Fruit fly (Drosophila melanogaster) whole organism, prepupa: ENCODE data around the gene Drak.
A peak's percentile ranks its signal among the peaks of the same experiment; 100 is the strongest.

Experiments
- Blimp-1 ChIP-seq: fragments of 200-800 bp; sonication (Bioruptor generic); optimal IDR thresholded peaks from 3 replicates; lab custom pipeline; 2017; ENCODE audit warnings: missing biosample characterization, missing genetic modification characterization, mild to moderate bottlenecking, moderate library complexity, missing genetic modification reagents
- CG10631 ChIP-seq: fragments of 200-800 bp; sonication (Bioruptor generic); optimal IDR thresholded peaks from 2 replicates; lab custom pipeline; 2016; ENCODE audit warnings: missing biosample characterization, missing genetic modification characterization
- CG10669 ChIP-seq: fragments of 200-800 bp; sonication (Bioruptor generic); optimal IDR thresholded peaks from 3 replicates; lab custom pipeline; 2018; ENCODE audit warnings: missing biosample characterization, mild to moderate bottlenecking, missing genetic modification characterization, moderate library complexity
- CG11294 ChIP-seq: fragments of 200-800 bp; sonication (Bioruptor generic); IDR thresholded peaks from 2 replicates; pipeline ENCODE4 v1.3.6; 2022; ENCODE audit warnings: missing biosample characterization, missing genetic modification characterization
- CG11762 ChIP-seq: fragments of 200-800 bp; sonication (Bioruptor generic); optimal IDR thresholded peaks from 3 replicates; lab custom pipeline; 2016; ENCODE audit warnings: missing biosample characterization, missing genetic modification characterization; ENCODE audit not compliant: insufficient read depth
- CG15336 ChIP-seq: fragments of 200-800 bp; sonication (Bioruptor generic); IDR thresholded peaks from 2 replicates; pipeline ENCODE4 v1.3.6; 2022; ENCODE audit warnings: missing biosample characterization, missing genetic modification characterization
- CG1621 ChIP-seq: fragments of 200-800 bp; sonication (Bioruptor generic); optimal IDR thresholded peaks from 3 replicates; lab custom pipeline; 2018; ENCODE audit warnings: missing biosample characterization, mild to moderate bottlenecking, missing genetic modification characterization
- CG3032 ChIP-seq: fragments of 200-800 bp; optimal IDR thresholded peaks from 2 replicates; lab custom pipeline; 2019; ENCODE audit warnings: missing biosample characterization, mild to moderate bottlenecking, missing genetic modification characterization, moderate library complexity
- CG32006 ChIP-seq: fragments of 200-800 bp; sonication (Bioruptor generic); optimal IDR thresholded peaks from 3 replicates; lab custom pipeline; 2017; ENCODE audit warnings: missing biosample characterization, mild to moderate bottlenecking, missing genetic modification characterization
- CG3919 ChIP-seq: fragments of 200-800 bp; sonication (Bioruptor generic); optimal IDR thresholded peaks from 3 replicates; lab custom pipeline; 2016; ENCODE audit warnings: missing biosample characterization, missing genetic modification characterization
- CG4318 ChIP-seq: fragments of 200-800 bp; sonication (Bioruptor generic); optimal IDR thresholded peaks from 3 replicates; lab custom pipeline; 2017; ENCODE audit warnings: missing biosample characterization, mild to moderate bottlenecking, missing genetic modification characterization
- CG6163 ChIP-seq: fragments of 200-800 bp; sonication (Bioruptor generic); IDR thresholded peaks from 3 replicates; pipeline ENCODE4 v1.3.6; 2022; ENCODE audit warnings: missing biosample characterization, missing genetic modification characterization
- CG6276 ChIP-seq: fragments of 200-800 bp; sonication (Bioruptor generic); optimal IDR thresholded peaks from 2 replicates; lab custom pipeline; 2017; ENCODE audit warnings: missing biosample characterization, mild to moderate bottlenecking, missing genetic modification characterization
- CG6792 ChIP-seq: fragments of 200-800 bp; sonication (Bioruptor generic); optimal IDR thresholded peaks from 3 replicates; lab custom pipeline; 2016; ENCODE audit warnings: missing biosample characterization, missing genetic modification characterization
- CG6808 ChIP-seq: fragments of 200-800 bp; sonication (Bioruptor generic); optimal IDR thresholded peaks from 3 replicates; lab custom pipeline; 2017; ENCODE audit warnings: missing biosample characterization, missing genetic modification characterization, mild to moderate bottlenecking, moderate library complexity, missing genetic modification reagents
- CG7368 ChIP-seq: fragments of 200-800 bp; sonication (Bioruptor generic); optimal IDR thresholded peaks from 3 replicates; lab custom pipeline; 2016; ENCODE audit warnings: missing biosample characterization, missing genetic modification characterization
- CG8119 ChIP-seq: fragments of 200-800 bp; sonication (Bioruptor generic); IDR thresholded peaks from 3 replicates; pipeline ENCODE4 v1.3.6; 2022; ENCODE audit warnings: missing biosample characterization, missing genetic modification characterization
- CG8319 ChIP-seq: fragments of 200-800 bp; sonication (Bioruptor generic); optimal IDR thresholded peaks from 3 replicates; lab custom pipeline; 2016; ENCODE audit warnings: missing biosample characterization, missing genetic modification characterization
- Eip75B ChIP-seq: fragments of 200-800 bp; sonication (Bioruptor generic); optimal IDR thresholded peaks from 3 replicates; lab custom pipeline; 2016; ENCODE audit warnings: missing biosample characterization, missing genetic modification characterization
- Eip93F ChIP-seq: fragments of 200-800 bp; sonication (Bioruptor generic); optimal IDR thresholded peaks from 2 replicates; lab custom pipeline; 2016; ENCODE audit warnings: missing biosample characterization, mild to moderate bottlenecking, missing genetic modification characterization
- Ets21C ChIP-seq: fragments of 200-800 bp; sonication (Bioruptor generic); optimal IDR thresholded peaks from 3 replicates; lab custom pipeline; 2016; ENCODE audit warnings: missing biosample characterization, missing genetic modification characterization
- Ets96B ChIP-seq: fragments of 200-800 bp; optimal IDR thresholded peaks from 2 replicates; lab custom pipeline; 2019; ENCODE audit warnings: missing biosample characterization, mild to moderate bottlenecking, missing genetic modification characterization, moderate library complexity
- Gug ChIP-seq: fragments of 200-800 bp; sonication (Bioruptor generic); IDR thresholded peaks from 2 replicates; pipeline ENCODE4 v1.3.6; 2022; ENCODE audit warnings: missing biosample characterization, missing genetic modification characterization
- Hr38 ChIP-seq: sonication (Bioruptor generic); optimal IDR thresholded peaks from 2 replicates; lab custom pipeline; 2016; ENCODE audit warnings: missing biosample characterization, missing genetic modification characterization
- Hr4 ChIP-seq: fragments of 200-800 bp; sonication (Bioruptor generic); optimal IDR thresholded peaks from 3 replicates; lab custom pipeline; 2016; ENCODE audit warnings: missing biosample characterization, missing genetic modification characterization
- Lpt ChIP-seq: fragments of 200-800 bp; sonication (Bioruptor generic); optimal IDR thresholded peaks from 3 replicates; lab custom pipeline; 2016; ENCODE audit warnings: missing biosample characterization, missing genetic modification characterization
- Met ChIP-seq: fragments of 200-800 bp; sonication (Bioruptor generic); optimal IDR thresholded peaks from 3 replicates; lab custom pipeline; 2016; ENCODE audit warnings: missing biosample characterization, missing genetic modification characterization
- OdsH ChIP-seq: fragments of 200-800 bp; sonication (Bioruptor generic); optimal IDR thresholded peaks from 3 replicates; lab custom pipeline; 2016; ENCODE audit warnings: missing biosample characterization, missing genetic modification characterization
- Smox ChIP-seq: fragments of 200-800 bp; sonication (Bioruptor generic); optimal IDR thresholded peaks from 3 replicates; lab custom pipeline; 2016; ENCODE audit warnings: missing biosample characterization, missing genetic modification characterization
- Sox15 ChIP-seq: fragments of 200-800 bp; sonication (Bioruptor generic); optimal IDR thresholded peaks from 3 replicates; lab custom pipeline; 2016; ENCODE audit warnings: missing biosample characterization, missing genetic modification characterization
- achi ChIP-seq: fragments of 200-800 bp; sonication (Bioruptor generic); optimal IDR thresholded peaks from 3 replicates; lab custom pipeline; 2016; ENCODE audit warnings: missing biosample characterization, missing genetic modification characterization
- dac ChIP-seq: fragments of 200-800 bp; sonication (Bioruptor generic); optimal IDR thresholded peaks from 2 replicates; lab custom pipeline; 2017; ENCODE audit warnings: missing biosample characterization, mild to moderate bottlenecking, missing genetic modification characterization
- dsx ChIP-seq: fragments of 200-800 bp; optimal IDR thresholded peaks from 3 replicates; lab custom pipeline; 2019; ENCODE audit warnings: missing biosample characterization, mild to moderate bottlenecking, missing genetic modification characterization, moderate library complexity; ENCODE audit not compliant: poor library complexity, severe bottlenecking
- eg ChIP-seq: fragments of 200-800 bp; sonication (Bioruptor generic); IDR thresholded peaks from 3 replicates; pipeline ENCODE4 v1.3.6; 2022; ENCODE audit warnings: missing biosample characterization, missing genetic modification characterization
- esn ChIP-seq: fragments of 200-800 bp; sonication (Bioruptor generic); optimal IDR thresholded peaks from 2 replicates; lab custom pipeline; 2016; ENCODE audit warnings: missing biosample characterization, mild to moderate bottlenecking, missing genetic modification characterization, moderate library complexity
- fd59A ChIP-seq: fragments of 200-800 bp; sonication (Bioruptor generic); optimal IDR thresholded peaks from 2 replicates; lab custom pipeline; 2017; ENCODE audit warnings: missing biosample characterization, mild to moderate bottlenecking, missing genetic modification characterization, missing genetic modification reagents
- fd85E ChIP-seq: fragments of 200-800 bp; sonication (Bioruptor generic); optimal IDR thresholded peaks from 3 replicates; lab custom pipeline; 2016; ENCODE audit warnings: missing biosample characterization, missing genetic modification characterization
- lz ChIP-seq: fragments of 200-800 bp; sonication (Bioruptor generic); optimal IDR thresholded peaks from 3 replicates; lab custom pipeline; 2016; ENCODE audit warnings: missing biosample characterization, missing genetic modification characterization
- net ChIP-seq: fragments of 200-800 bp; sonication (Bioruptor generic); optimal IDR thresholded peaks from 3 replicates; lab custom pipeline; 2016; ENCODE audit warnings: missing biosample characterization, missing genetic modification characterization
- salr ChIP-seq, 2 experiments: fragments of 200-800 bp; sonication (Bioruptor generic); optimal IDR thresholded peaks; 3 replicates each; lab custom pipeline; 2016 to 2018; ENCODE audit warnings: missing biosample characterization in 2 of 2, missing genetic modification characterization in 2 of 2, mild to moderate bottlenecking in 1 of 2
- svp ChIP-seq: fragments of 200-800 bp; sonication (Bioruptor generic); peaks from one replicate; lab custom pipeline; 2016; ENCODE audit warnings: missing biosample characterization, missing genetic modification characterization
- topi ChIP-seq: fragments of 200-800 bp; sonication (Bioruptor generic); optimal IDR thresholded peaks from 3 replicates; lab custom pipeline; 2016; ENCODE audit warnings: missing biosample characterization, missing genetic modification characterization
- vri ChIP-seq: fragments of 200-800 bp; sonication (Bioruptor generic); optimal IDR thresholded peaks from 3 replicates; lab custom pipeline; 2016; ENCODE audit warnings: missing biosample characterization, mild to moderate bottlenecking, missing genetic modification characterization

The Drak gene

DNA sequence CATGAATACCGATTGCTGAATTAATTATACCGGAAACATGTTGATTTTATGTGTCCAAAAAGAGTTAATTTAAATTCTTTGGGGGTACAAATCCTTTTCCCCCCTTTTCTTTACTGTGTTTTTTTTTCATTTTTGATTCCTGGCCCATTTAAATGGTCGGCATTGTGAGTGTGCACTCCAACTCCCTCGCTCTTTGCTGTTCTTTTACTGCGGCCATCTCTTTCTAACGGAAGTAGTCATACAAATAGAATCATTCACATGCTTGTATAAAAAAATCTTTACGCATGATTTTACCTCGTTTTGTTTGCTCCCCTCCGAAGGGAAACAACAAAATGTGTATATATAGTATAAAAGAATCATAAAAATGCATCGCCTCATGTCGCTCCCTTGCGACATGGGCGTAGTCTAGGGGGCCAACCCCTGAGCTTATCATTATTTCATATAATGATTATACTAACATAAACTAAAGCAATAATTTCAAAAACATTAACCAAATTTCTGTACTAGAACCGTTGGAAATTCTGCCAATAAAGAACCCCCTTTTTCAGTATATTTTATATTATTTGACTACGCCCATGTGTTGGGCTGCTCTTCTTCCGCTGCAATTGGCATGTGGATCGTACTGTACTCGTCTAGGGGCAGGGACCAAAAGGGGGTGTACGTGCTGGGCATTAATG lies 35.2 kb downstream of the Drak start (continued):
- TF ChIP-seq Met (GFP tag; lab: Kevin White, UChicago) (peak; percentile 52), dsx (GFP tag; lab: Kevin White, UChicago) (peak; percentile 79), CG6163 (GFP tag; lab: Robert Waterston, UW) (peak; percentile 73), Lpt (GFP tag; lab: Kevin White, UChicago) (peak; percentile 57), CG4318 (peak; percentile 14), CG8119 (GFP tag; lab: Robert Waterston, UW) (peak; percentile 69), CG6792 (peak; percentile 36), Smox (GFP tag; lab: Kevin White, UChicago) (peak; percentile 57), Eip75B (GFP tag; lab: Kevin White, UChicago) (peak; percentile 66)

DNA sequence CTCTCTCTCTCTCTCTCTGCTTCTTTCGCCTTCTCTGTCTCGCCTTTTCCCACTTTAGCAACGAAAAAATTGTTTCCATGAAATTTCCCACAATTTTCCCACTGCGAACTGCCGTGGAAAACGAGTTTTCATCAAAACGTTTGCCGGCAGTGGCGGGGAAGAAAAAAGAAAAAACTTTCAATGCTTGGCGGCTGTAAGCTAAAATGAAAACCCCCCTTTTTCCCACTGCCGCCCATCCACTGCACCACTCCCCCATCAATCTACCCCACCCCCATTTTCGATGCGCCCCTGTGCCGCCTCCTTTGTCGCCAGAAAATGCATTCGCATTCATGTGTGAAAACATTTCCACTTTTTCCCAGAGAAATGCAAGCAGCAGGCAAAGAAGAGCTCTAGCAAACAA lies 38.3 kb downstream of the Drak start:
- TF ChIP-seq Smox (GFP tag; lab: Kevin White, UChicago) = no peak
- TF ChIP-seq achi (GFP tag; lab: Kevin White, UChicago) = no peak
- no peak for TF ChIP-seq esn (GFP tag; lab: Kevin White, UChicago)
- peak; percentile 0 for TF ChIP-seq OdsH (GFP tag; lab: Kevin White, UChicago)
- TF ChIP-seq CG8319 (GFP tag; lab: Kevin White, UChicago) = no peak
- peak; percentile 81 for TF ChIP-seq CG15336 (GFP tag; lab: Robert Waterston, UW)
- TF ChIP-seq CG1621 = no peak
- no peak for TF ChIP-seq Blimp-1 (GFP tag; lab: Kevin White, UChicago)
- no peak for TF ChIP-seq Hr38
- no peak for TF ChIP-seq CG11762
- no peak for TF ChIP-seq Hr4 (GFP tag; lab: Kevin White, UChicago)
- TF ChIP-seq CG7368 (GFP tag; lab: Kevin White, UChicago) = no peak
- peak; percentile 60 for TF ChIP-seq Lpt (GFP tag; lab: Kevin White, UChicago)
- TF ChIP-seq topi (GFP tag; lab: Kevin White, UChicago) = no peak
- TF ChIP-seq dac = peak; percentile 60
- TF ChIP-seq fd59A = no peak
- TF ChIP-seq CG6808 (GFP tag; lab: Kevin White, UChicago) = no peak
- TF ChIP-seq CG4318 = peak; percentile 26
- TF ChIP-seq CG3032 (tag; lab: Kevin White, UChicago) = no peak
- TF ChIP-seq net (GFP tag; lab: Kevin White, UChicago) = no peak
- TF ChIP-seq CG3919 (GFP tag; lab: Kevin White, UChicago) = no peak
- TF ChIP-seq lz (GFP tag; lab: Kevin White, UChicago) = no peak
- TF ChIP-seq Sox15 (GFP tag; lab: Kevin White, UChicago) = no peak
- no peak for TF ChIP-seq svp (GFP tag; lab: Kevin White, UChicago)
- TF ChIP-seq CG11294 (GFP tag; lab: Robert Waterston, UW) = no peak; the same call in 1 of the 2 replicates
- TF ChIP-seq CG8119 (GFP tag; lab: Robert Waterston, UW) = peak; percentile 64; the same call in 2 of the 3 replicates
- TF ChIP-seq Met (GFP tag; lab: Kevin White, UChicago) = no peak
- TF ChIP-seq CG32006 (GFP tag; lab: Kevin White, UChicago) = peak; percentile 69
- peak; percentile 84 for TF ChIP-seq eg (GFP tag; lab: Robert Waterston, UW)
- TF ChIP-seq Ets96B = no peak
- TF ChIP-seq fd85E (GFP tag; lab: Kevin White, UChicago) = no peak
- TF ChIP-seq vri (GFP tag; lab: Kevin White, UChicago) = no peak
- TF ChIP-seq Ets21C (GFP tag; lab: Kevin White, UChicago) = no peak
- peak in 1 of 2 experiments; percentile 25 for TF ChIP-seq salr (GFP tag; optimal IDR thresholded peaks at IDR 0.05; lab: Kevin White, UChicago)
- 0 out of 2 replicates have a peak, but pooled peaks have one; percentile 54 for TF ChIP-seq Gug (GFP tag; lab: Robert Waterston, UW)
- no peak for TF ChIP-seq CG10669 (GFP tag; lab: Kevin White, UChicago)
- peak; percentile 64; the same call in 2 of the 3 replicates for TF ChIP-seq CG6163 (GFP tag; lab: Robert Waterston, UW)
- no peak for TF ChIP-seq Eip93F (GFP tag; lab: Kevin White, UChicago)
- peak; percentile 76 for TF ChIP-seq CG6276 (GFP tag; lab: Kevin White, UChicago)
- no peak for TF ChIP-seq CG10631
